Worm (Caenorhabditis elegans) whole organism, early embryonic: Measurements from ENCODE around the gene C16C8.12.

Experiments
- B0310.2 ChIP-seq: sonication (generic microtip); optimal IDR thresholded peaks from 2 replicates; lab custom pipeline; 2016; ENCODE audit warnings: mild to moderate bottlenecking, missing genetic modification characterization, missing compliant biosample characterization
- F13C5.2 ChIP-seq: sonication (generic microtip); optimal IDR thresholded peaks from 2 replicates; lab custom pipeline; 2017; ENCODE audit warnings: mild to moderate bottlenecking, missing genetic modification characterization, inconsistent platforms, missing compliant biosample characterization
- aly-1 ChIP-seq: sonication (generic microtip); optimal IDR thresholded peaks from 2 replicates; lab custom pipeline; 2016; ENCODE audit warnings: missing genetic modification characterization, missing compliant biosample characterization
- ama-1 ChIP-seq: fragments of 150-350 bp; optimal IDR thresholded peaks from 2 replicates; lab custom pipeline; 2014
- ceh-13 ChIP-seq: fragments of 200-800 bp; sonication (Bioruptor generic); optimal IDR thresholded peaks from 2 replicates; lab custom pipeline; 2018; ENCODE audit warnings: mild to moderate bottlenecking, missing genetic modification characterization, missing compliant biosample characterization
- ceh-36 ChIP-seq: sonication (generic microtip); optimal IDR thresholded peaks from 2 replicates; lab custom pipeline; 2016; ENCODE audit warnings: missing genetic modification characterization, inconsistent platforms, missing compliant biosample characterization
- ets-7 ChIP-seq: sonication (generic microtip); optimal IDR thresholded peaks from 2 replicates; lab custom pipeline; 2016; ENCODE audit warnings: missing genotype, missing genetic modification characterization, missing compliant biosample characterization
- flt-1 ChIP-seq: fragments of 200-800 bp; sonication (Bioruptor generic); IDR thresholded peaks from 2 replicates; pipeline ENCODE4 v1.3.6; 2022; ENCODE audit warnings: missing genetic modification characterization, missing compliant biosample characterization
- hmbx-1 ChIP-seq: sonication (generic microtip); optimal IDR thresholded peaks from 2 replicates; lab custom pipeline; 2016; ENCODE audit warnings: mild to moderate bottlenecking, missing genetic modification characterization, missing compliant biosample characterization
- hmg-4 ChIP-seq: fragments of 200-800 bp; sonication (Bioruptor generic); optimal IDR thresholded peaks from 2 replicates; lab custom pipeline; 2018; ENCODE audit warnings: mild to moderate bottlenecking, missing genetic modification characterization, missing compliant biosample characterization
- hnd-1 ChIP-seq: sonication (generic microtip); optimal IDR thresholded peaks from 2 replicates; lab custom pipeline; 2016; ENCODE audit warnings: missing genetic modification characterization, missing compliant biosample characterization
- pes-1 ChIP-seq: fragments of 200-800 bp; sonication (Bioruptor generic); IDR thresholded peaks from 2 replicates; pipeline ENCODE4 v1.3.6; 2022; ENCODE audit warnings: missing genetic modification reagents, missing genetic modification characterization, missing compliant biosample characterization
- scrt-1 ChIP-seq: fragments of 200-800 bp; sonication (Bioruptor generic); IDR thresholded peaks from 2 replicates; pipeline ENCODE4 v1.3.6; 2022; ENCODE audit warnings: missing genetic modification characterization, missing compliant biosample characterization
- sea-1 ChIP-seq: fragments of 200-800 bp; sonication (Bioruptor generic); conservative IDR thresholded peaks from 2 replicates; pipeline ENCODE4 v1.3.6; 2022; ENCODE audit warnings: missing genetic modification characterization, missing compliant biosample characterization
- tbx-11 ChIP-seq: fragments of 200-800 bp; sonication (Bioruptor generic); IDR thresholded peaks from 2 replicates; pipeline ENCODE4 v1.3.6; 2022; ENCODE audit warnings: missing genetic modification characterization, missing compliant biosample characterization
- tbx-37 ChIP-seq: fragments of 200-800 bp; sonication (Bioruptor generic); conservative IDR thresholded peaks from 2 replicates; pipeline ENCODE4 v1.3.6; 2022; ENCODE audit warnings: missing genetic modification reagents, missing genetic modification characterization, missing compliant biosample characterization
- tra-4 ChIP-seq: sonication (generic microtip); optimal IDR thresholded peaks from 2 replicates; lab custom pipeline; 2017; ENCODE audit warnings: missing genetic modification characterization, missing compliant biosample characterization

The C16C8.12 gene

DNA sequence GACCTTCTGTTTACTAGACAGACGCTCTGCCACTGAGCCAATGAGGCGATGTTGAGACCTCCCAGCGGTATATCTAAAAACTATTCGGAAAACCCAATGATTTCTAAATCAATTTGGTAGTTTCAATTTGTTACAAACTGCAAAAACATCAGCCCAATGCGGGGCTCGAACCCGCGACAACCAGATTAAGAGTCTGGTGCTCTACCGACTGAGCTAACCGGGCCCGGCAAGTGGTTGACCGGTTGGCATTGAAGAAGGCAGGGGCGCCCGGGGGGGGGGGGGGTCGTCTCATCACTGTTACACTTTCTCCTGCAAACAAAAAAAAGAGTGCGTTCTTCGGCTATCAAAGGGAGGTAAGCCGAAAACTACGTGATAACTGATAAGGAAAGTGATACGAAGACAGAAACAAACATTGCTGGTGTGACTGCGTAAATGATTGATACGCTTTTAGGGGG, 13.2 kb upstream of the C16C8.12 start:
- TF ChIP-seq ceh-36 (tag; lab: Kevin White, UChicago) (peak; percentile 76), ets-7 (tag; lab: Kevin White, UChicago) (peak; percentile 39), hmbx-1 (no peak), pes-1 (GFP tag; lab: Robert Waterston, UW) (peak; percentile 84), ceh-13 (GFP tag; lab: Kevin White, UChicago) (peak; percentile 35), hnd-1 (peak; percentile 62), flt-1 (peak; percentile 73), scrt-1 (peak; percentile 74), sea-1 (GFP tag; lab: Robert Waterston, UW) (peak; percentile 52; the same call in 1 of the 2 replicates), hmg-4 (peak; percentile 71), B0310.2 (tag; lab: Kevin White, UChicago) (peak; percentile 70), ama-1 (lab: Kevin White, UChicago) (no peak), F13C5.2 (peak; percentile 13), tbx-37 (GFP tag; lab: Robert Waterston, UW) (peak; percentile 48), tbx-11 (GFP tag; lab: Robert Waterston, UW) (peak; percentile 67), tra-4 (no peak), aly-1 (tag; lab: Kevin White, UChicago) (peak; percentile 67)

DNA sequence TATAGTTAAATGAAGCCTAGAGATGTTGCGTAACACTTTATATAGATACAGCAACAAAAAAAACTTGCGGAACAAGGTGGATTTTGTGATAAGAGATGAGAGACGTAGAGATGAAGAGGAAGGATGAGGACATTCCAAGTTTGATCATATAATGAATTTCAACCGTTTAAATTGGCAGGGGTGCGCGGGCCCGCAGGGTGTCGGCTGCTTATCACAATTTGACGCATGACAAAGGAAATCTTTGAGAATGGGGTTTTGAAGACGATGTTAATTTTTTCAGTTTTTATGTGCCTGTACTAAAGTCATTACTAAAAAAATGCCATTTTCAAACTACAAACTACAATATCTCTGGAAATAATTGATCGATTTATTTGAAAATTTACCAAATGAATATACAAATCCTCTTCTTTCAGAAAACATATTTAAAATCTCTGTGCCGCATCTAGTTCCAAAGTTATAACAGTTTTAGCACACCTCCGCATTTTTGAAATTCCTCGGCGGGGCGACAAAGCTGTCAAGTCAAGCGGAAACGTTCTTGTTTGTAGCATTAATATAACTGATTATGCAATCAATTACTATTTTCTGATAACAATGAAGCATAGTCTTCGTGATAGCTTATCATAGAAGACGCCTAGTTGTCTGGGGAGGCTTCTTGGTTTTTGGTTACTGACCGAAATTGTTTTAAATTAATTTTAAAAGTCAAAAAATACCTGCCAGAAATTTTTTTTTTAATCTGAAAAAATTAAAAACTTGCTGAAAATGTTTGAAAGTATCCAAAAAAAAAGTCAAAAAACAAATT, 12.5 kb upstream of the C16C8.12 start:
- TF ChIP-seq pes-1 (GFP tag; lab: Robert Waterston, UW) (no peak), B0310.2 (tag; lab: Kevin White, UChicago) (no peak), flt-1 (no peak), tra-4 (no peak), ama-1 (lab: Kevin White, UChicago) (no peak), aly-1 (tag; lab: Kevin White, UChicago) (no peak), ets-7 (tag; lab: Kevin White, UChicago) (no peak), ceh-36 (tag; lab: Kevin White, UChicago) (no peak), F13C5.2 (no peak), tbx-37 (GFP tag; lab: Robert Waterston, UW) (no peak), sea-1 (GFP tag; lab: Robert Waterston, UW) (no peak), tbx-11 (GFP tag; lab: Robert Waterston, UW) (no peak), scrt-1 (no peak), hmg-4 (no peak), hmbx-1 (no peak), hnd-1 (no peak)

DNA sequence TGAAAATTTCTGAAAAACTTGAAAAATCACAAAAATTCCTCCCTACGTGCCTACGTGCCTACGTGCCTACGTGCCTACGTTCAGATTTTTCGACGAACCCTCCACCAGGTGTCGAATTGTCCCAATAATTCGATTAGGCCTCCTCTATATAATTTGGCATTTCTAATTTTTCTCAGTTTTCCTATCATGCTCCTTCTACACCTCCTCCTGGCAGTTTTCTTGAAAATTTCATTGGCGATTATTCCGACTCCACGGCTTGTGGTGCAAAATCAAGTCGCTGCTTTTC, 11.9 kb upstream of the C16C8.12 start, which contains the start of gene C16C8.17:
C16C8.17 (plus strand) TSS at position 187 of the 286 bp plus-strand sequence.
- TF ChIP-seq hnd-1 (no peak), hmg-4 (no peak), aly-1 (tag; lab: Kevin White, UChicago) (no peak), hmbx-1 (no peak), tbx-11 (GFP tag; lab: Robert Waterston, UW) (no peak), flt-1 (no peak), tbx-37 (GFP tag; lab: Robert Waterston, UW) (no peak), F13C5.2 (no peak), ets-7 (tag; lab: Kevin White, UChicago) (no peak), scrt-1 (no peak), ceh-36 (tag; lab: Kevin White, UChicago) (no peak), ceh-13 (GFP tag; lab: Kevin White, UChicago) (no peak), pes-1 (GFP tag; lab: Robert Waterston, UW) (no peak), B0310.2 (tag; lab: Kevin White, UChicago) (no peak), sea-1 (GFP tag; lab: Robert Waterston, UW) (no peak), tra-4 (no peak), ama-1 (lab: Kevin White, UChicago) (no peak)

DNA sequence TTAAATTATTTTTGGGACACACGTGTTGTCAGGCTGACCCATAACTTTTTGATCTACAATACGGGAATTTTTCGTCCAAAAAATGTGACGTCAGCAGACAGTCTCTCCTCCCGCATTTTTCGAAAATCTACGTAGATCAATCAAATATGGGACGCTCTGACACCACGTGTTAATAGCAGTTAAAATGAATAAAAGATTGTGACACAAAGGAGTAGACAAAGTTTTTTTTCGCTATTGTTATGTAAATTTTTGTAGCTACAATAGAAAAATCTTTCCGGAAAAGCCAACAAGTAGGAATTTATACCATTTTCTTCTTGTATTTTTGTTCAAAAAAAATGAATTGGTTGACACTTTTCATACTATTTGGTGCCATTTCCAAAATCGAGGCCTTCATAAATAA, 11.1 kb upstream of the C16C8.12 start, which contains the start of gene C16C8.27:
C16C8.27 (plus strand) TSS at position 301 of the 400 bp plus-strand sequence.
- no peak for TF ChIP-seq ceh-36 (tag; lab: Kevin White, UChicago)

DNA sequence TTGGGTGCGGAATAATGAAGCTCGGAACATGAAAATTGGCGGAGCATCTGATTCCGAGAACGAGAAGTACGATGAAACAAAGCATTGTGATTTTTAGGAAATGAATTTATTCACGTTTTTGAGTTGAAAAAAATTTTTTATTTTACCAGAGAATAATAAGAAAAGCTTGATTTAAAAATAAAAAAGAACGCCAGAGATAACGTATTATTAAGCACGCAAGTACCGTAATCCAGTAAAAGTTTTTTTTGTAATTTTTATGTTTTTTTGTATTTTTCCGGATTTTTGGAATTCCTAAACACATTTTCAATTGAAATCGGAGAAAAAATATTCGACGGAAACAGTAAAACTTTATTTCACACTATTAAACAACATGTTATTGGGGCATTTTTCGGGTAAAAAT, 9.4 kb upstream of the C16C8.12 start, which contains the start of gene C16C8.22:
C16C8.22 (minus strand) TSS at position 101 of the 400 bp plus-strand sequence.
- TF ChIP-seq tbx-11 (GFP tag; lab: Robert Waterston, UW), result no peak
- TF ChIP-seq ets-7 (tag; lab: Kevin White, UChicago), result no peak
- TF ChIP-seq ceh-36 (tag; lab: Kevin White, UChicago), result no peak
- TF ChIP-seq hnd-1, result no peak
- TF ChIP-seq tra-4, result no peak
- TF ChIP-seq flt-1, result no peak
- TF ChIP-seq sea-1 (GFP tag; lab: Robert Waterston, UW), result no peak

DNA sequence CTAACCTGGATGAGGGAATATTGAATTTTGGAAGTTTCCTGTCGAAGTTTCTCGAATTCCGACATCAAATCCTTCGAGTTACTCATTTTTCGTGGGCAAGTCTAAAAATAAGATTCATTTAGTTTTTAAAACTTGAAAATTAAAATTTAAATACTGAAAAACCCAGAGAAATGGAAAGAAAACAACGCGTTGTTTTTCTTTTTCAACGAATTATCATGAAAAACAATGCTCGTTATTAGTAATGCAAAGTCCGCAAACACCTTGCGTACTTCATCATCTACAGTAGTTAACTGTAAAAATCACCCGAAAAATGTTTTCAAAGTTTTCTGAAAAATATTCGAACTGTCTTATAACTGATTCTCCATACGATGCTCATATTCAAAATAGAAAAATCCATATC, 8.2 kb upstream of the C16C8.12 start, which contains the start of gene C16C8.4:
C16C8.4 (minus strand) TSS at position 101 of the 400 bp plus-strand sequence.
- no peak for TF ChIP-seq ama-1 (lab: Kevin White, UChicago)
- no peak for TF ChIP-seq F13C5.2
- no peak for TF ChIP-seq aly-1 (tag; lab: Kevin White, UChicago)
- no peak for TF ChIP-seq B0310.2 (tag; lab: Kevin White, UChicago)
- TF ChIP-seq sea-1 (GFP tag; lab: Robert Waterston, UW), result no peak
- TF ChIP-seq hmbx-1, result no peak
- no peak for TF ChIP-seq ceh-13 (GFP tag; lab: Kevin White, UChicago)
- no peak for TF ChIP-seq tbx-11 (GFP tag; lab: Robert Waterston, UW)
- no peak for TF ChIP-seq scrt-1
- TF ChIP-seq pes-1 (GFP tag; lab: Robert Waterston, UW), result no peak
- no peak for TF ChIP-seq ets-7 (tag; lab: Kevin White, UChicago)
- TF ChIP-seq hnd-1, result no peak
- TF ChIP-seq tbx-37 (GFP tag; lab: Robert Waterston, UW), result no peak
- no peak for TF ChIP-seq ceh-36 (tag; lab: Kevin White, UChicago)
- no peak for TF ChIP-seq tra-4
- no peak for TF ChIP-seq flt-1
- TF ChIP-seq hmg-4, result no peak

DNA sequence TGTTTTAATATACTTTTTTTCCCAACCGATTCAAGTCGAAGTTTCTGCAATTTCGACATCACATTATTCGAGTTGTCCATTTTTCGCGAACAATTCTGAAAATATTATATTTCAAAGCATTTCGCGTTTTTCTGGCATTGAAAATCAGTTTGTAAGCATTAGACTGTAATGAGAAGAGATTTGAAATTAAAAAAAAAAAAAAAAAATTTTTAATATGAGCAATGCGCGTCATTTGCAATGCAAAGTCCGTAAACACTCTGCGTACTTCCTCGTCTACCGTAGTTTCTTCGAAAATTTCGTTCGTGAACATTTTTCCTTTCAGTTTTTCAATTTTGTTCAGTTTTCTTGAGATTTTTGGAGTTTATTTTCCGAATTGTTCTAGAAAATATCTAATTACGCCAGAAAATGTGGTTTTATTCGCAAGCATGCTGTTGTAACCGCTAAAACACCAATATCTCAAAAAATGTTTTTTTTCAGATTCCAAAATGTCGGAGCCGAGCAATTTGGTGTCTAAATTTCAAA, 7.2 kb upstream of the C16C8.12 start, which contains the start of the genes C16C8.5 and C16C8.16:
C16C8.5 (minus strand) TSS at position 101 of the 522 bp plus-strand sequence.
C16C8.16 (plus strand) TSS at position 472 of the 522 bp plus-strand sequence.
- TF ChIP-seq ceh-36 (tag; lab: Kevin White, UChicago) (no peak), aly-1 (tag; lab: Kevin White, UChicago) (no peak), ceh-13 (GFP tag; lab: Kevin White, UChicago) (no peak), ama-1 (lab: Kevin White, UChicago) (no peak), hmbx-1 (no peak), tra-4 (no peak), pes-1 (GFP tag; lab: Robert Waterston, UW) (no peak), tbx-11 (GFP tag; lab: Robert Waterston, UW) (no peak), scrt-1 (no peak), hmg-4 (no peak), hnd-1 (no peak), F13C5.2 (no peak), ets-7 (tag; lab: Kevin White, UChicago) (no peak), sea-1 (GFP tag; lab: Robert Waterston, UW) (no peak)
